Fruit fly (Drosophila melanogaster): ENCODE data around the gene Bap111.

dm6 chrX:9141219-9141618, 7.9 kb upstream of the Bap111 start:
- TF ChIP-seq pan (optimal IDR thresholded peaks at IDR 0.05) (no peak), br (GFP tag; optimal IDR thresholded peaks at IDR 0.05) (no peak), brk (GFP tag; optimal IDR thresholded peaks at IDR 0.05) (no peak), CG32264 (GFP tag; optimal IDR thresholded peaks at IDR 0.05) (peak; percentile 1), psq (GFP tag; optimal IDR thresholded peaks at IDR 0.05) (peak; percentile 17), HLH106 (tag; optimal IDR thresholded peaks at IDR 0.05) (peak; percentile 67), Hr83 (GFP tag; optimal IDR thresholded peaks at IDR 0.05; ENCODE audit: poor library complexity, severe bottlenecking) (no peak), Vsx2 (GFP tag; optimal IDR thresholded peaks at IDR 0.05; ENCODE audit: partially characterized antibody) (no peak), N (GFP tag; optimal IDR thresholded peaks at IDR 0.05) (no peak), sage (GFP tag; optimal IDR thresholded peaks at IDR 0.05) (no peak)

Measured in whole organism, wandering third instar larva.